Worm (Caenorhabditis elegans): ENCODE data around the gene F54F12.1.

ce11 chrIII:13066828-13067227 is 11.6 kb upstream of the F54F12.1 start:
- no peak for TF ChIP-seq C34B4.2 (tag; optimal IDR thresholded peaks at IDR 0.05)
- TF ChIP-seq egl-27 (tag; optimal IDR thresholded peaks at IDR 0.05): no peak
- TF ChIP-seq snpc-4 (tag; optimal IDR thresholded peaks at IDR 0.05): no peak

Data from whole organism, L1 larva.